Fruit fly (Drosophila melanogaster) whole organism, wandering third instar larva: ENCODE results near the gene CG9519.

Experiments
- Abd-B ChIP-seq: fragments of >200 bp; optimal IDR thresholded peaks from 2 replicates; lab custom pipeline; 2017; ENCODE audit warnings: missing biosample characterization, missing genetic modification characterization
- CG32264 ChIP-seq: fragments of 200-800 bp; sonication (Bioruptor generic); optimal IDR thresholded peaks from 2 replicates; lab custom pipeline; 2016; ENCODE audit warnings: missing biosample characterization, missing genetic modification characterization
- Myc ChIP-seq: fragments of >200 bp; optimal IDR thresholded peaks from 2 replicates; lab custom pipeline; 2017
- Rel ChIP-seq, 2 experiments: fragments of 200-800 bp; sonication (Bioruptor generic) in 1 of 2; optimal IDR thresholded peaks; 2 replicates in 1 of 2; 3 replicates in 1 of 2; lab custom pipeline; 2016 to 2019; ENCODE audit warnings: mild to moderate bottlenecking in 2 of 2, missing biosample characterization in 2 of 2, missing genetic modification characterization in 2 of 2, moderate library complexity in 1 of 2
- dmrt93B ChIP-seq: fragments of 200-800 bp; sonication (Bioruptor generic); optimal IDR thresholded peaks from 2 replicates; lab custom pipeline; 2018; ENCODE audit warnings: missing biosample characterization, mild to moderate bottlenecking, missing genetic modification characterization
- h ChIP-seq: fragments of 200-800 bp; sonication (Bioruptor generic); optimal IDR thresholded peaks from 3 replicates; lab custom pipeline; 2016; ENCODE audit warnings: missing biosample characterization, mild to moderate bottlenecking, missing genetic modification characterization
- lola ChIP-seq: fragments of >200 bp; optimal IDR thresholded peaks from 2 replicates; lab custom pipeline; 2017; ENCODE audit warnings: missing biosample characterization, missing genetic modification characterization
- pan ChIP-seq: fragments of >200 bp; optimal IDR thresholded peaks from 2 replicates; lab custom pipeline; 2017
- sage ChIP-seq: fragments of 200-800 bp; sonication (Bioruptor generic); optimal IDR thresholded peaks from 2 replicates; lab custom pipeline; 2016; ENCODE audit warnings: missing biosample characterization, mild to moderate bottlenecking, missing genetic modification characterization
- usp ChIP-seq: fragments of >200 bp; optimal IDR thresholded peaks from 2 replicates; lab custom pipeline; 2017; ENCODE audit warnings: missing biosample characterization, missing genetic modification characterization
- woc ChIP-seq: sonication (Bioruptor generic); optimal IDR thresholded peaks from 2 replicates; lab custom pipeline; 2016; ENCODE audit warnings: missing biosample characterization, mild to moderate bottlenecking, missing genetic modification characterization

dm6 chrX:14831713-14832561, 24.2 kb downstream of the CG9519 start, which contains the start of gene CG14408:
- TF ChIP-seq lola (GFP tag; lab: Kevin White, UChicago) (no peak), sage (GFP tag; lab: Kevin White, UChicago) (no peak), pan (lab: Kevin White, UChicago) (no peak), Myc (lab: Kevin White, UChicago) (no peak), CG32264 (GFP tag; lab: Kevin White, UChicago) (no peak), woc (GFP tag; lab: Kevin White, UChicago) (peak; percentile 61), usp (no peak), h (GFP tag; lab: Kevin White, UChicago) (no peak), Abd-B (GFP tag; lab: Kevin White, UChicago) (no peak), Rel (GFP tag; optimal IDR thresholded peaks at IDR 0.05; lab: Kevin White, UChicago) (no peak), Rel (tag; optimal IDR thresholded peaks at IDR 0.05; lab: Kevin White, UChicago) (no peak), dmrt93B (GFP tag; lab: Kevin White, UChicago) (no peak)
